Worm (Caenorhabditis elegans) whole organism, mixed stage, embryonic: ENCODE data around the gene oac-54.

Experiments
- M03D4.4 ChIP-seq: sonication (generic microtip); optimal IDR thresholded peaks from 2 replicates; lab custom pipeline; 2017; ENCODE audit warnings: mild to moderate bottlenecking, missing genetic modification characterization, missing compliant biosample characterization
- bed-3 ChIP-seq: fragments of 200-800 bp; sonication (Bioruptor generic); optimal IDR thresholded peaks from 3 replicates; lab custom pipeline; 2018; ENCODE audit warnings: mild to moderate bottlenecking, missing genetic modification characterization, moderate library complexity, missing compliant biosample characterization
- blmp-1 ChIP-seq: fragments of 150-350 bp; optimal IDR thresholded peaks from 2 replicates; lab custom pipeline; 2014; ENCODE audit warnings: missing biosample characterization, missing genetic modification characterization
- ceh-39 ChIP-seq: fragments of 150-350 bp; optimal IDR thresholded peaks from 2 replicates; lab custom pipeline; 2014; ENCODE audit warnings: missing biosample characterization, missing genetic modification characterization
- ceh-43 ChIP-seq: fragments of 200-800 bp; sonication (Bioruptor generic); optimal IDR thresholded peaks from 2 replicates; lab custom pipeline; 2018; ENCODE audit warnings: mild to moderate bottlenecking, missing genetic modification characterization, moderate library complexity, missing compliant biosample characterization
- ces-1 ChIP-seq: fragments of 150-350 bp; optimal IDR thresholded peaks from 2 replicates; lab custom pipeline; 2014; ENCODE audit warnings: missing biosample characterization, missing genetic modification reagents, missing genetic modification characterization
- cnd-1 ChIP-seq: fragments of 200-800 bp; sonication (Bioruptor generic); optimal IDR thresholded peaks from 2 replicates; lab custom pipeline; 2018; ENCODE audit warnings: mild to moderate bottlenecking, missing genetic modification characterization, missing compliant biosample characterization
- elt-1 ChIP-seq: sonication (generic microtip); optimal IDR thresholded peaks from 2 replicates; lab custom pipeline; 2017; ENCODE audit warnings: missing genetic modification characterization, mild to moderate bottlenecking, missing compliant biosample characterization, antibody characterized with exemption, moderate library complexity, borderline replicate concordance; ENCODE audit not compliant: insufficient read depth
- elt-3 ChIP-seq: fragments of 150-350 bp; optimal IDR thresholded peaks from 2 replicates; lab custom pipeline; 2014; ENCODE audit warnings: missing biosample characterization, missing genetic modification characterization
- ham-2 ChIP-seq: fragments of 200-800 bp; sonication (Bioruptor generic); optimal IDR thresholded peaks from 2 replicates; lab custom pipeline; 2018; ENCODE audit warnings: mild to moderate bottlenecking, missing genetic modification characterization, missing compliant biosample characterization
- lin-13 ChIP-seq: fragments of 150-350 bp; optimal IDR thresholded peaks from 2 replicates; lab custom pipeline; 2014; ENCODE audit warnings: missing biosample characterization, missing genetic modification characterization
- lsy-2 ChIP-seq: fragments of 150-350 bp; optimal IDR thresholded peaks from 2 replicates; lab custom pipeline; 2014; ENCODE audit warnings: missing biosample characterization, missing genetic modification characterization
- mab-5 ChIP-seq: fragments of 150-350 bp; optimal IDR thresholded peaks from 2 replicates; lab custom pipeline; 2014; ENCODE audit warnings: missing biosample characterization, missing genetic modification characterization
- mep-1 ChIP-seq: fragments of 150-350 bp; optimal IDR thresholded peaks from 2 replicates; lab custom pipeline; 2017; ENCODE audit warnings: missing biosample characterization, missing genetic modification reagents, missing genetic modification characterization, inconsistent platforms
- mls-2 ChIP-seq: sonication (generic microtip); optimal IDR thresholded peaks from 2 replicates; lab custom pipeline; 2016; ENCODE audit warnings: mild to moderate bottlenecking, missing genetic modification characterization, moderate library complexity, missing compliant biosample characterization
- nhr-12 ChIP-seq: fragments of 150-350 bp; optimal IDR thresholded peaks from 2 replicates; lab custom pipeline; 2014; ENCODE audit warnings: missing biosample characterization, missing genetic modification characterization
- nhr-2 ChIP-seq: fragments of 150-350 bp; optimal IDR thresholded peaks from 2 replicates; lab custom pipeline; 2014; ENCODE audit warnings: missing biosample characterization, missing genetic modification characterization
- nhr-237 ChIP-seq: fragments of 150-350 bp; optimal IDR thresholded peaks from 2 replicates; lab custom pipeline; 2014; ENCODE audit warnings: missing biosample characterization, missing genetic modification characterization
- nhr-28 ChIP-seq: fragments of 150-350 bp; optimal IDR thresholded peaks from 2 replicates; lab custom pipeline; 2014; ENCODE audit warnings: missing biosample characterization, missing genetic modification characterization
- nhr-76 ChIP-seq: sonication (generic microtip); optimal IDR thresholded peaks from 2 replicates; lab custom pipeline; 2017; ENCODE audit warnings: missing biosample characterization, missing genetic modification characterization
- pha-4 ChIP-seq: fragments of 150-350 bp; optimal IDR thresholded peaks from 2 replicates; lab custom pipeline; 2018; ENCODE audit warnings: missing biosample characterization, missing genetic modification reagents, missing genetic modification characterization
- sem-2 ChIP-seq: fragments of 200-800 bp; sonication (Bioruptor generic); optimal IDR thresholded peaks from 2 replicates; lab custom pipeline; 2018; ENCODE audit warnings: mild to moderate bottlenecking, missing genetic modification characterization, missing compliant biosample characterization
- snpc-4 ChIP-seq: fragments of 150-350 bp; optimal IDR thresholded peaks from 2 replicates; lab custom pipeline; 2014; ENCODE audit warnings: missing biosample characterization, missing genetic modification characterization
- sptf-1 ChIP-seq: sonication (generic microtip); optimal IDR thresholded peaks from 2 replicates; lab custom pipeline; 2017; ENCODE audit warnings: mild to moderate bottlenecking, missing genetic modification characterization, moderate library complexity, missing compliant biosample characterization
- tbx-8 ChIP-seq: fragments of 200-800 bp; sonication (Bioruptor generic); optimal IDR thresholded peaks from 2 replicates; lab custom pipeline; 2018; ENCODE audit warnings: mild to moderate bottlenecking, missing genetic modification characterization, moderate library complexity, missing compliant biosample characterization
- unc-120 ChIP-seq: sonication (generic microtip); optimal IDR thresholded peaks from 2 replicates; lab custom pipeline; 2017; ENCODE audit warnings: missing genetic modification characterization, missing compliant biosample characterization; ENCODE audit not compliant: poor library complexity, severe bottlenecking
- unc-39 ChIP-seq: fragments of 150-350 bp; optimal IDR thresholded peaks from 2 replicates; lab custom pipeline; 2014; ENCODE audit warnings: missing biosample characterization, missing genetic modification characterization
- unc-62 ChIP-seq: fragments of 150-350 bp; optimal IDR thresholded peaks from 2 replicates; lab custom pipeline; 2014; ENCODE audit warnings: missing biosample characterization, missing genetic modification reagents, missing genetic modification characterization
- zip-8 ChIP-seq: fragments of 150-350 bp; optimal IDR thresholded peaks from 2 replicates; lab custom pipeline; 2014; ENCODE audit warnings: missing biosample characterization, missing genetic modification characterization
- ztf-11 ChIP-seq: fragments of 150-350 bp; optimal IDR thresholded peaks from 2 replicates; lab custom pipeline; 2014; ENCODE audit warnings: missing biosample characterization, missing genetic modification characterization

The oac-54 gene

ce11 chrII:9176523-9176922 lies 18.6 kb downstream of the oac-54 start:
- TF ChIP-seq ztf-11 (tag; lab: Kevin White, UChicago) (no peak), zip-8 (tag; lab: Kevin White, UChicago) (no peak), mab-5 (no peak), ham-2 (GFP tag; lab: Kevin White, UChicago) (no peak), ceh-39 (tag; lab: Kevin White, UChicago) (no peak), unc-120 (tag; lab: Kevin White, UChicago) (no peak), cnd-1 (tag; lab: Kevin White, UChicago) (no peak), sem-2 (GFP tag; lab: Kevin White, UChicago) (no peak), elt-3 (tag; lab: Kevin White, UChicago) (no peak), tbx-8 (no peak), mls-2 (no peak), nhr-12 (tag; lab: Kevin White, UChicago) (no peak), unc-39 (tag; lab: Kevin White, UChicago) (no peak)
- TF ChIP-seq, all 35 proteins: peak for 0

ce11 chrII:9177080-9177479 lies 19.2 kb downstream of the oac-54 start, which contains the start of the genes sec-5 and pir-1:
TSS of gene sec-5 (minus strand) at chrII:9177152.
TSS of gene pir-1 (plus strand) at chrII:9177300.
- TF ChIP-seq nhr-12 (tag; lab: Kevin White, UChicago) (no peak), elt-3 (tag; lab: Kevin White, UChicago) (no peak), M03D4.4 (tag; lab: Kevin White, UChicago) (no peak), lsy-2 (tag; lab: Kevin White, UChicago) (peak; percentile 10), ces-1 (peak; percentile 82), nhr-76 (tag; lab: Kevin White, UChicago) (no peak), mep-1 (tag; lab: Kevin White, UChicago) (peak; percentile 42), nhr-237 (no peak), blmp-1 (tag; lab: Kevin White, UChicago) (no peak), cnd-1 (tag; lab: Kevin White, UChicago) (no peak), lin-13 (tag; lab: Kevin White, UChicago) (peak; percentile 25), ceh-43 (peak; percentile 38), snpc-4 (tag; lab: Kevin White, UChicago) (no peak), elt-1 (tag; lab: Kevin White, UChicago) (no peak)

- TF ChIP-seq mep-1 (tag; lab: Kevin White, UChicago) (no peak), elt-1 (tag; lab: Kevin White, UChicago) (no peak), elt-3 (tag; lab: Kevin White, UChicago) (no peak), zip-8 (tag; lab: Kevin White, UChicago) (no peak), mls-2 (no peak), lin-13 (tag; lab: Kevin White, UChicago) (no peak), blmp-1 (tag; lab: Kevin White, UChicago) (no peak), ceh-39 (tag; lab: Kevin White, UChicago) (no peak), unc-39 (tag; lab: Kevin White, UChicago) (no peak), nhr-28 (no peak), nhr-12 (tag; lab: Kevin White, UChicago) (no peak)
Measured at ce11 chrII:9178811-9179210, 20.9 kb downstream of the oac-54 start.

DNA sequence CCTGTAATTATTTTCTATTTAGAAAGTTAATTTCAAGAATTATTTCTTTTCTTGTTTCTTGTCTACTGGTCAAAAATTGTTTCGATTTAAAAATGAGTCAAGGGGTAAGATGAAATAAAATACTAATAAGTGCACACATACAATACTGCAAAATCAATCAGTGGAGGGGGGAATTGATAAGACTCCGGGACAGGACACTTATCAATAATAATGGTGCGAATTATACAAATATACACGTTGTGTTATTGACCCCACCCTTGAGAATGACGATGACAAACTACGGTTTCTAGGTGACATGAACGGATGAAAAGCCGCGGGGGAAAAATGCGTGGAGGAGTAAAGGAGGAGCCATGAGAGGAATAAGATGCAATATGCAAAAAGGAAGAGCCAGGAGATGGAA lies 23.2 kb downstream of the oac-54 start:
- TF ChIP-seq nhr-2 (tag; lab: Kevin White, UChicago) (no peak), sptf-1 (tag; lab: Kevin White, UChicago) (no peak), lsy-2 (tag; lab: Kevin White, UChicago) (no peak), bed-3 (GFP tag; lab: Kevin White, UChicago) (no peak), unc-62 (no peak), nhr-12 (tag; lab: Kevin White, UChicago) (no peak), unc-120 (tag; lab: Kevin White, UChicago) (no peak), tbx-8 (no peak), mab-5 (no peak), ceh-43 (no peak)

DNA sequence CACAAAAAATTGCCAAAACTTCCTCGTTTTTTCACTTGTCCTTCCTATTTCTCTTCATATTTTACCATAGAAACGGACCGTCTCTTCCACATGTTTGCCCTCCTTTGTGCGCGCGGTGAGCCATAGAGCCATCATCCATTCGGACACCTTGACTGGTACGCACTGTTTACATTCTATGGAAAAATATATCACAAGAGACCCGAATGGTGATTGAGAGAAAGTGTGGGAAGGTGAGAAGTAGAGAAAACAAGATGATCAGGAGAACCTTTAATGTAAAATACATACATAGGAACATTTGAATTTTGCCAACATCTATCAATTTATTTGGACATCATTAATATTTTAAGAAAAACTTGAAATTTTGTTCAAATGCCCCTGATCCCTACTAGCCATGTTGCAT lies 28.0 kb downstream of the oac-54 start:
- TF ChIP-seq nhr-237 (no peak), pha-4 (tag; lab: Kevin White, UChicago) (peak; percentile 53)
